Worm (Caenorhabditis elegans) whole organism, L3 larva: ENCODE measurements around the gene ZC404.15.

Experiments used
- R02D3.7 ChIP-seq: fragments of 150-350 bp; optimal IDR thresholded peaks from 2 replicates; lab custom pipeline; 2014; ENCODE audit warnings: missing biosample characterization, missing genetic modification characterization
- ZK546.5 ChIP-seq: sonication (generic microtip); optimal IDR thresholded peaks from 2 replicates; lab custom pipeline; 2017; ENCODE audit warnings: missing biosample characterization, missing genetic modification characterization
- aly-2 ChIP-seq: fragments of 150-350 bp; optimal IDR thresholded peaks from 2 replicates; lab custom pipeline; 2014; ENCODE audit warnings: missing biosample characterization, missing genetic modification characterization
- ama-1 ChIP-seq: fragments of 150-350 bp; optimal IDR thresholded peaks from 2 replicates; lab custom pipeline; 2018
- ceh-16 ChIP-seq: sonication (generic microtip); optimal IDR thresholded peaks from 2 replicates; lab custom pipeline; 2017; ENCODE audit warnings: missing biosample characterization, missing genetic modification characterization
- ceh-28 ChIP-seq: fragments of 150-350 bp; optimal IDR thresholded peaks from 2 replicates; lab custom pipeline; 2014; ENCODE audit warnings: missing biosample characterization, missing genetic modification reagents, missing genetic modification characterization
- ceh-82 ChIP-seq: fragments of 150-350 bp; optimal IDR thresholded peaks from 2 replicates; lab custom pipeline; 2014; ENCODE audit warnings: missing biosample characterization, missing genetic modification characterization
- ceh-9 ChIP-seq: sonication (generic microtip); optimal IDR thresholded peaks from 2 replicates; lab custom pipeline; 2018; ENCODE audit warnings: missing biosample characterization, missing genetic modification characterization
- daf-12 ChIP-seq: fragments of 150-350 bp; optimal IDR thresholded peaks from 2 replicates; lab custom pipeline; 2014; ENCODE audit warnings: missing biosample characterization, missing genetic modification reagents, missing genetic modification characterization
- egl-27 ChIP-seq: sonication (generic microtip); optimal IDR thresholded peaks from 4 replicates; lab custom pipeline; 2017; ENCODE audit warnings: missing biosample characterization, missing genetic modification reagents, missing genetic modification characterization
- egl-5 ChIP-seq: fragments of 150-350 bp; optimal IDR thresholded peaks from 2 replicates; lab custom pipeline; 2017; ENCODE audit warnings: missing biosample characterization, missing genetic modification reagents, missing genetic modification characterization, inconsistent platforms
- elt-1 ChIP-seq: fragments of 150-350 bp; optimal IDR thresholded peaks from 2 replicates; lab custom pipeline; 2014; ENCODE audit warnings: missing biosample characterization, missing genetic modification characterization
- elt-3 ChIP-seq, 3 experiments: fragments of 150-350 bp in 1 of 3; sonication (generic microtip) in 2 of 3; optimal IDR thresholded peaks; 2 replicates in 2 of 3; 4 replicates in 1 of 3; lab custom pipeline; 2014 to 2017; ENCODE audit warnings: missing biosample characterization in 3 of 3, missing genetic modification characterization in 3 of 3
- eor-1 ChIP-seq, 2 experiments: fragments of 150-350 bp; optimal IDR thresholded peaks; 2 replicates each; lab custom pipeline; 2014 to 2018; ENCODE audit warnings: missing biosample characterization in 2 of 2, missing genetic modification characterization in 2 of 2
- fkh-10 ChIP-seq: sonication (generic microtip); optimal IDR thresholded peaks from 2 replicates; lab custom pipeline; 2017; ENCODE audit warnings: missing biosample characterization, missing genetic modification reagents, missing genetic modification characterization
- fos-1 ChIP-seq: fragments of 150-350 bp; optimal IDR thresholded peaks from 2 replicates; lab custom pipeline; 2014; ENCODE audit warnings: missing biosample characterization, missing genetic modification characterization
- jun-1 ChIP-seq: fragments of 150-350 bp; optimal IDR thresholded peaks from 2 replicates; lab custom pipeline; 2014; ENCODE audit warnings: missing biosample characterization, missing genetic modification reagents, missing genetic modification characterization
- lin-15B ChIP-seq: fragments of 150-350 bp; optimal IDR thresholded peaks from 2 replicates; lab custom pipeline; 2014; ENCODE audit warnings: missing biosample characterization, missing genetic modification characterization
- lin-39 ChIP-seq: fragments of 150-350 bp; optimal IDR thresholded peaks from 2 replicates; lab custom pipeline; 2018; ENCODE audit warnings: missing biosample characterization, missing genetic modification reagents, missing genetic modification characterization
- lsy-12 ChIP-seq: sonication (generic microtip); optimal IDR thresholded peaks from 2 replicates; lab custom pipeline; 2016; ENCODE audit warnings: mild to moderate bottlenecking, missing genetic modification characterization, missing compliant biosample characterization
- mdl-1 ChIP-seq: fragments of 150-350 bp; optimal IDR thresholded peaks from 2 replicates; lab custom pipeline; 2014; ENCODE audit warnings: missing biosample characterization, missing genetic modification characterization
- mml-1 ChIP-seq: fragments of 150-350 bp; sonication (generic microtip); optimal IDR thresholded peaks from 3 replicates; lab custom pipeline; 2014; ENCODE audit warnings: missing biosample characterization, missing genetic modification characterization
- nhr-11 ChIP-seq: fragments of 150-350 bp; optimal IDR thresholded peaks from 2 replicates; lab custom pipeline; 2014; ENCODE audit warnings: missing biosample characterization, missing genetic modification characterization
- nhr-12 ChIP-seq: fragments of 150-350 bp; optimal IDR thresholded peaks from 2 replicates; lab custom pipeline; 2014; ENCODE audit warnings: missing biosample characterization, missing genetic modification characterization
- nhr-23 ChIP-seq: fragments of 150-350 bp; optimal IDR thresholded peaks from 2 replicates; lab custom pipeline; 2014; ENCODE audit warnings: missing biosample characterization, missing genetic modification reagents, missing genetic modification characterization
- nhr-237 ChIP-seq: fragments of 150-350 bp; optimal IDR thresholded peaks from 2 replicates; lab custom pipeline; 2014; ENCODE audit warnings: missing biosample characterization, missing genetic modification characterization
- nhr-25 ChIP-seq: sonication (generic microtip); optimal IDR thresholded peaks from 2 replicates; lab custom pipeline; 2017; ENCODE audit warnings: missing biosample characterization, missing genetic modification characterization
- nhr-28 ChIP-seq: fragments of 150-350 bp; optimal IDR thresholded peaks from 2 replicates; lab custom pipeline; 2014; ENCODE audit warnings: missing biosample characterization, missing genetic modification characterization
- nhr-43 ChIP-seq: sonication (generic microtip); optimal IDR thresholded peaks from 2 replicates; lab custom pipeline; 2016; ENCODE audit warnings: mild to moderate bottlenecking, missing genetic modification characterization, missing compliant biosample characterization; ENCODE audit not compliant: poor library complexity, severe bottlenecking
- nhr-77 ChIP-seq: fragments of 150-350 bp; optimal IDR thresholded peaks from 2 replicates; lab custom pipeline; 2014; ENCODE audit warnings: missing biosample characterization, missing genetic modification characterization
- skn-1 ChIP-seq: fragments of 150-350 bp; optimal IDR thresholded peaks from 2 replicates; lab custom pipeline; 2014; ENCODE audit warnings: missing biosample characterization, missing genetic modification characterization
- tbx-2 ChIP-seq: sonication (generic microtip); optimal IDR thresholded peaks from 2 replicates; lab custom pipeline; 2016; ENCODE audit warnings: mild to moderate bottlenecking, missing genetic modification characterization, missing compliant biosample characterization
- unc-39 ChIP-seq: sonication (generic microtip); optimal IDR thresholded peaks from 4 replicates; lab custom pipeline; 2017; ENCODE audit warnings: missing biosample characterization, missing genetic modification characterization
- unc-62 ChIP-seq: fragments of 150-350 bp; sonication (generic microtip); optimal IDR thresholded peaks from 4 replicates; lab custom pipeline; 2014; ENCODE audit warnings: missing biosample characterization, missing genetic modification reagents, missing genetic modification characterization
- zag-1 ChIP-seq: fragments of 150-350 bp; optimal IDR thresholded peaks from 2 replicates; lab custom pipeline; 2014; ENCODE audit warnings: missing biosample characterization, missing genetic modification characterization
- ztf-11 ChIP-seq: fragments of 150-350 bp; optimal IDR thresholded peaks from 2 replicates; lab custom pipeline; 2014; ENCODE audit warnings: missing biosample characterization, missing genetic modification characterization

The ZC404.15 gene

ce11 chrV:6796894-6797293 lies 16.6 kb downstream of the ZC404.15 start (continued):
- TF ChIP-seq mdl-1 (tag; lab: Kevin White, UChicago): no peak
- TF ChIP-seq nhr-11 (tag; lab: Kevin White, UChicago): no peak
- TF ChIP-seq nhr-237 (tag; lab: Kevin White, UChicago): no peak
- TF ChIP-seq ztf-11 (tag; lab: Kevin White, UChicago): no peak
- peak; percentile 47 for TF ChIP-seq egl-5

ce11 chrV:6799564-6799963 lies 19.3 kb downstream of the ZC404.15 start, which contains the start of gene dmsr-9:
TSS of gene dmsr-9 (minus strand) at chrV:6799664.
- no peak for TF ChIP-seq nhr-237 (tag; lab: Kevin White, UChicago)
- TF ChIP-seq ceh-16 (tag; lab: Kevin White, UChicago): no peak
- TF ChIP-seq zag-1 (tag; lab: Kevin White, UChicago): no peak
- TF ChIP-seq lsy-12 (tag; lab: Kevin White, UChicago): no peak
- no peak for TF ChIP-seq fos-1
- TF ChIP-seq nhr-28 (tag; lab: Kevin White, UChicago): no peak
- TF ChIP-seq ZK546.5 (tag; lab: Kevin White, UChicago): no peak
- no peak for TF ChIP-seq eor-1 (tag; optimal IDR thresholded peaks at IDR 0.05; lab: Kevin White, UChicago)
- no peak for TF ChIP-seq ama-1
- no peak for TF ChIP-seq nhr-12
- TF ChIP-seq lin-15B (tag; lab: Kevin White, UChicago): no peak
- TF ChIP-seq daf-12 (tag; lab: Kevin White, UChicago): no peak
- TF ChIP-seq fkh-10 (GFP tag; lab: Kevin White, UChicago): no peak
- TF ChIP-seq elt-1 (tag; lab: Kevin White, UChicago): no peak
- TF ChIP-seq nhr-23 (tag; lab: Kevin White, UChicago): no peak
- TF ChIP-seq, all 47 proteins: peak for 0

- TF ChIP-seq fkh-10 (GFP tag; lab: Kevin White, UChicago): no peak
These were observed 21.6 kb downstream of the ZC404.15 start, which contains the start of gene dmsr-10 for ce11 chrV:6801850-6802249. TSS of gene dmsr-10 (minus strand) at chrV:6801950.

- TF ChIP-seq eor-1 (tag; optimal IDR thresholded peaks at IDR 0.05; lab: Kevin White, UChicago) (no peak), lin-39 (no peak), mml-1 (tag; lab: Kevin White, UChicago) (no peak), jun-1 (tag; lab: Kevin White, UChicago) (no peak), ama-1 (no peak), zag-1 (tag; lab: Kevin White, UChicago) (no peak), aly-2 (tag; lab: Kevin White, UChicago) (no peak), nhr-25 (tag; lab: Kevin White, UChicago) (no peak), nhr-77 (tag; lab: Kevin White, UChicago) (no peak), ceh-28 (tag; lab: Kevin White, UChicago) (no peak), ceh-9 (tag; lab: Kevin White, UChicago) (no peak), egl-27 (no peak)
These were observed 23.7 kb downstream of the ZC404.15 start, which contains the start of gene dmsr-11 for ce11 chrV:6803992-6804391. TSS of gene dmsr-11 (minus strand) at chrV:6804092.

ce11 chrV:6806340-6806739 lies 26.1 kb downstream of the ZC404.15 start, which contains the start of gene dmsr-12:
TSS of gene dmsr-12 (minus strand) at chrV:6806440.
- TF ChIP-seq lin-15B (tag; lab: Kevin White, UChicago) (no peak), eor-1 (tag; optimal IDR thresholded peaks at IDR 0.05; lab: Kevin White, UChicago) (no peak), nhr-43 (no peak), mdl-1 (tag; lab: Kevin White, UChicago) (no peak), lin-39 (no peak), nhr-237 (tag; lab: Kevin White, UChicago) (no peak), mml-1 (tag; lab: Kevin White, UChicago) (no peak), nhr-11 (tag; lab: Kevin White, UChicago) (no peak), skn-1 (tag; lab: Kevin White, UChicago) (no peak), lsy-12 (tag; lab: Kevin White, UChicago) (no peak), daf-12 (tag; lab: Kevin White, UChicago) (no peak), unc-39 (tag; lab: Kevin White, UChicago) (no peak), elt-3 (tag; optimal IDR thresholded peaks at IDR 0.05; lab: Kevin White, UChicago) (no peak), ceh-82 (tag; lab: Kevin White, UChicago) (no peak), R02D3.7 (no peak), tbx-2 (tag; lab: Kevin White, UChicago) (no peak), unc-62 (GFP tag; lab: Kevin White, UChicago) (no peak)
- TF ChIP-seq, all 47 proteins: peak for 0
